Fruit fly (Drosophila melanogaster) whole organism, wandering third instar larva: ENCODE measurements around the gene brat.

Experiments
- Abd-B ChIP-seq: fragments of >200 bp; optimal IDR thresholded peaks from 2 replicates; lab custom pipeline; 2017; ENCODE audit warnings: missing biosample characterization, missing genetic modification characterization
- CrebA ChIP-seq: fragments of 200-800 bp; sonication (Bioruptor generic); optimal IDR thresholded peaks from 2 replicates; lab custom pipeline; 2016; ENCODE audit warnings: missing biosample characterization, mild to moderate bottlenecking, missing genetic modification characterization, borderline replicate concordance
- Dfd ChIP-seq: fragments of >200 bp; optimal IDR thresholded peaks from 2 replicates; lab custom pipeline; 2017; ENCODE audit warnings: missing biosample characterization, missing genetic modification characterization
- Jra ChIP-seq: sonication (Bioruptor generic); optimal IDR thresholded peaks from 2 replicates; lab custom pipeline; 2016; ENCODE audit warnings: missing biosample characterization, missing genetic modification characterization
- Mio ChIP-seq: sonication (Bioruptor generic); optimal IDR thresholded peaks from 2 replicates; lab custom pipeline; 2016; ENCODE audit warnings: missing biosample characterization, missing genetic modification characterization
- Myc ChIP-seq: fragments of >200 bp; optimal IDR thresholded peaks from 2 replicates; lab custom pipeline; 2017
- OdsH ChIP-seq: fragments of 200-800 bp; sonication (Bioruptor generic); optimal IDR thresholded peaks from 2 replicates; lab custom pipeline; 2016; ENCODE audit warnings: missing biosample characterization, mild to moderate bottlenecking, missing genetic modification characterization
- Sp1 ChIP-seq: fragments of 200-800 bp; sonication (Bioruptor generic); optimal IDR thresholded peaks from 3 replicates; lab custom pipeline; 2019; ENCODE audit warnings: missing biosample characterization, mild to moderate bottlenecking, missing genetic modification characterization, moderate library complexity
- dsf ChIP-seq: sonication (Bioruptor generic); optimal IDR thresholded peaks from 2 replicates; lab custom pipeline; 2016; ENCODE audit warnings: missing biosample characterization, missing genetic modification characterization, borderline replicate concordance
- h ChIP-seq: fragments of 200-800 bp; sonication (Bioruptor generic); optimal IDR thresholded peaks from 3 replicates; lab custom pipeline; 2016; ENCODE audit warnings: missing biosample characterization, mild to moderate bottlenecking, missing genetic modification characterization
- lola ChIP-seq: fragments of >200 bp; optimal IDR thresholded peaks from 2 replicates; lab custom pipeline; 2017; ENCODE audit warnings: missing biosample characterization, missing genetic modification characterization
- pan ChIP-seq: fragments of >200 bp; optimal IDR thresholded peaks from 2 replicates; lab custom pipeline; 2017
- psq ChIP-seq: fragments of 200-800 bp; sonication (Bioruptor generic); optimal IDR thresholded peaks from 3 replicates; lab custom pipeline; 2017; ENCODE audit warnings: missing biosample characterization, mild to moderate bottlenecking, missing genetic modification characterization, moderate library complexity
- usp ChIP-seq: fragments of >200 bp; optimal IDR thresholded peaks from 2 replicates; lab custom pipeline; 2017; ENCODE audit warnings: missing biosample characterization, missing genetic modification characterization

dm6 chr2L:19204546-19204945 lies 70.9 kb downstream of the brat start:
- TF ChIP-seq h (no peak), dsf (no peak), CrebA (GFP tag; lab: Kevin White, UChicago) (no peak), OdsH (GFP tag; lab: Kevin White, UChicago) (no peak), Mio (no peak), pan (lab: Kevin White, UChicago) (no peak), Jra (GFP tag; lab: Kevin White, UChicago) (no peak), Sp1 (GFP tag; lab: Kevin White, UChicago) (no peak), Myc (lab: Kevin White, UChicago) (no peak), usp (GFP tag; lab: Kevin White, UChicago) (no peak), psq (no peak), Dfd (GFP tag; lab: Kevin White, UChicago) (peak; percentile 74), Abd-B (GFP tag; lab: Kevin White, UChicago) (no peak), lola (GFP tag; lab: Kevin White, UChicago) (no peak)
